Fruit fly (Drosophila melanogaster): ENCODE results near the gene Uba2.

The Uba2 gene

dm6 chr3L:8127712-8128210, at the start of gene Uba2, which contains the start of gene Cds:
TSS of gene Uba2 (minus strand) at chr3L:8127818.
TSS of gene Cds (plus strand) at chr3L:8127762.
- peak; percentile 90 for TF ChIP-seq fd96Ca (GFP tag; IDR thresholded peaks at IDR 0.05)
- TF ChIP-seq D1 (tag; optimal IDR thresholded peaks at IDR 0.05), result no peak
- TF ChIP-seq Pif1A (GFP tag; optimal IDR thresholded peaks at IDR 0.05), result no peak
- peak; percentile 77 for TF ChIP-seq CG17806 (tag; optimal IDR thresholded peaks at IDR 0.05)
- peak; percentile 92 for TF ChIP-seq CG32121 (GFP tag; IDR thresholded peaks at IDR 0.05)
- peak; percentile 81 for TF ChIP-seq rn (GFP tag; IDR thresholded peaks at IDR 0.05)
- peak; percentile 14 for TF ChIP-seq EcR (GFP tag; optimal IDR thresholded peaks at IDR 0.05)
- TF ChIP-seq CG4496 (GFP tag; IDR thresholded peaks at IDR 0.05), result peak; percentile 90
- no peak for TF ChIP-seq CG13204 (GFP tag; optimal IDR thresholded peaks at IDR 0.05)
- TF ChIP-seq Pif1B (GFP tag; optimal IDR thresholded peaks at IDR 0.05), result peak; percentile 80
- TF ChIP-seq CG8159 (tag; optimal IDR thresholded peaks at IDR 0.05), result peak; percentile 97
- peak; percentile 74 for TF ChIP-seq CG8301 (tag; optimal IDR thresholded peaks at IDR 0.05)
- peak; percentile 85 for TF ChIP-seq Snoo (tag; optimal IDR thresholded peaks at IDR 0.05)
- peak; percentile 85 for TF ChIP-seq CG15710 (tag; optimal IDR thresholded peaks at IDR 0.05)
- TF ChIP-seq CG9948 (tag; optimal IDR thresholded peaks at IDR 0.05), result peak; percentile 75
- TF ChIP-seq CG34367 (tag; optimal IDR thresholded peaks at IDR 0.05), result peak; percentile 69
- peak; percentile 90 for TF ChIP-seq Ets98B (GFP tag; IDR thresholded peaks at IDR 0.05)
- TF ChIP-seq CG12605 (GFP tag; IDR thresholded peaks at IDR 0.05), result peak; percentile 72
- TF ChIP-seq gl (tag; optimal IDR thresholded peaks at IDR 0.05), result peak; percentile 40
- peak; percentile 75 for TF ChIP-seq CG10348 (GFP tag; IDR thresholded peaks at IDR 0.05)
- no peak for TF ChIP-seq CG14655 (GFP tag; optimal IDR thresholded peaks at IDR 0.05)

dm6 chr3L:8175818-8176217, 48.2 kb upstream of the Uba2 start, which contains the start of gene RecQ4:
TSS of gene RecQ4 (minus strand) at chr3L:8175978.
- no peak for TF ChIP-seq rn (GFP tag; IDR thresholded peaks at IDR 0.05)
- TF ChIP-seq Snoo (tag; optimal IDR thresholded peaks at IDR 0.05), result no peak
- no peak for TF ChIP-seq CG34367 (tag; optimal IDR thresholded peaks at IDR 0.05)
- no peak for TF ChIP-seq CG14655 (GFP tag; optimal IDR thresholded peaks at IDR 0.05)
- no peak for TF ChIP-seq CG13204 (GFP tag; optimal IDR thresholded peaks at IDR 0.05)
- TF ChIP-seq Pif1A (GFP tag; optimal IDR thresholded peaks at IDR 0.05), result no peak
- no peak for TF ChIP-seq EcR (GFP tag; optimal IDR thresholded peaks at IDR 0.05)
- no peak for TF ChIP-seq fd96Ca (GFP tag; IDR thresholded peaks at IDR 0.05)
- TF ChIP-seq CG9948 (tag; optimal IDR thresholded peaks at IDR 0.05), result no peak
- no peak for TF ChIP-seq CG32121 (GFP tag; IDR thresholded peaks at IDR 0.05)

dm6 chr3L:8165436-8165835, 37.8 kb upstream of the Uba2 start, which contains the start of gene CG13675:
TSS of gene CG13675 (minus strand) at chr3L:8165518.
- TF ChIP-seq gl (tag; optimal IDR thresholded peaks at IDR 0.05) (no peak), CG8159 (tag; optimal IDR thresholded peaks at IDR 0.05) (no peak), CG4496 (GFP tag; IDR thresholded peaks at IDR 0.05) (peak; percentile 44; the same call in 1 of the 3 replicates), EcR (GFP tag; optimal IDR thresholded peaks at IDR 0.05) (no peak), CG15710 (tag; optimal IDR thresholded peaks at IDR 0.05) (no peak), fd96Ca (GFP tag; IDR thresholded peaks at IDR 0.05) (no peak), Pif1A (GFP tag; optimal IDR thresholded peaks at IDR 0.05) (no peak), CG12605 (GFP tag; IDR thresholded peaks at IDR 0.05) (no peak)

DNA sequence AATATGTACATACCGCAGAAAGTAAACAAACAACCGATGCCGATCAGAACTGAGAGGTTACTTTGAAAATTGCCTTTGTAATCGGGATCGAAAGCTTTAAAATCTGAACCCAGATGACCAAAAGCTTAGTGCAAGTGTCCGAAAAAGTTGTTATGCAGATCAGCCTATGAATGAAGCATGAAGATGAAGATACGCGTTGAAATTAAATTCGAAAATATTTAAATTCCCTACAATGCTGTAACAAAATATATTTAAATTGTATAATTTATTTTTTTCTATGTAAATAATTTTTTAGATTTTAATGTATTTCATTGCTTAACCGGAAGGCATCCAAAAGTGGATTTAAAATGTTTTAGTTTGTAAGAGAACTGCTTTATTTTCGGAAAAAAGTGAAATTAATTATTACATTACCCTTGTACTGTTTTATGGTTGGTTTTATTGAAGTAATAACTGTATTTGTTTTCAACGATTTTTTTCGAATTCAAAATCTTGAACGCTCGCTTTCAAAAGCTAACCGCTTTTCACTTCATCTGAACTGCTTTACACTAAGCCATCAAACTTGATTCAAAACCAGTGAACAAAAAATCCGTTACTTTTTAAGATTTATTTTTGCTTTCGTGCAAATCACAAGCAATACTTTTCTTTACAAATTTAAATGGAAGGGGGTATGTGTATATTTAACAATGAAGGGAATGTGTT, 32.3 kb upstream of the Uba2 start, which contains the start of gene CG43886:
Gene CG43886 (minus strand): TSS at position 51 of the 699 bp plus-strand sequence.
- TF ChIP-seq CG14655 (GFP tag; optimal IDR thresholded peaks at IDR 0.05), result no peak
- no peak for TF ChIP-seq CG10348 (GFP tag; IDR thresholded peaks at IDR 0.05)
- peak; percentile 14 for TF ChIP-seq D1 (tag; optimal IDR thresholded peaks at IDR 0.05)

- no peak for TF ChIP-seq CG32121 (GFP tag; IDR thresholded peaks at IDR 0.05)
- TF ChIP-seq D1 (tag; optimal IDR thresholded peaks at IDR 0.05), result no peak
- TF ChIP-seq Pif1A (GFP tag; optimal IDR thresholded peaks at IDR 0.05), result no peak
- TF ChIP-seq Pif1B (GFP tag; optimal IDR thresholded peaks at IDR 0.05), result no peak
Observed at dm6 chr3L:8158715-8159380, 31.2 kb upstream of the Uba2 start, which contains the start of gene CG42445. TSS of gene CG42445 (minus strand) at chr3L:8158900.

- TF ChIP-seq CG34367 (tag; optimal IDR thresholded peaks at IDR 0.05) (peak; percentile 38), EcR (GFP tag; optimal IDR thresholded peaks at IDR 0.05) (peak; percentile 48), CG32121 (GFP tag; IDR thresholded peaks at IDR 0.05) (0 out of 2 replicates have a peak, but pooled peaks have one; percentile 13), CG14655 (GFP tag; optimal IDR thresholded peaks at IDR 0.05) (no peak), CG8301 (tag; optimal IDR thresholded peaks at IDR 0.05) (peak; percentile 5), Pif1A (GFP tag; optimal IDR thresholded peaks at IDR 0.05) (peak; percentile 22), fd96Ca (GFP tag; IDR thresholded peaks at IDR 0.05) (no peak), Snoo (tag; optimal IDR thresholded peaks at IDR 0.05) (peak; percentile 25), Pif1B (GFP tag; optimal IDR thresholded peaks at IDR 0.05) (peak; percentile 46), CG13204 (GFP tag; optimal IDR thresholded peaks at IDR 0.05) (no peak), CG17806 (tag; optimal IDR thresholded peaks at IDR 0.05) (peak; percentile 31), CG15710 (tag; optimal IDR thresholded peaks at IDR 0.05) (peak; percentile 68), CG8159 (tag; optimal IDR thresholded peaks at IDR 0.05) (peak; percentile 62), CG9948 (tag; optimal IDR thresholded peaks at IDR 0.05) (no peak)
Observed at dm6 chr3L:8157079-8157478, 29.5 kb upstream of the Uba2 start.

Data from whole organism, pupa.